Fruit fly (Drosophila melanogaster): ENCODE measurements around the gene CG5004.

CG5004 gene

DNA sequence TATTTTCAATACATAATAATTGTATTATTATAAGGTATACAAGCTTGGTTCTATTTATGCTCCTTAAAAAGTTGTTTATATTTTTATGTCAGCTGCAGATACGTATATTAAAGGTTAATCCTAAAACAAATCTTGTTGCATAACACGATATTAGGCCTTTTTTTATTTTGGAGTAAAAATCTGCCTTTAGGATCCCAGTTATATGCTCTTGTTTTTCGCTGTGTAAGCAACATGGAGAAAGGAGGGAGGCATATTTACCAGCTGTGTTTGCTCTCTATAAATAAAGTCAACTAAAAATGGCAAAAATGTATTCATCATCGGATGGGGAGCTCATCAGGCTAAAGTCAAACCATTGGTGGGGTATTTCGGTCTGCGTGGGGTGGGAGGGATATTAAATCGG lies 14.2 kb downstream of the CG5004 start (continued):
- no peak for TF ChIP-seq CG17912 (GFP tag; optimal IDR thresholded peaks at IDR 0.05)
- no peak for TF ChIP-seq ap (GFP tag; IDR thresholded peaks at IDR 0.05)
- TF ChIP-seq oc (tag; optimal IDR thresholded peaks at IDR 0.05), result no peak
- no peak for TF ChIP-seq CG10959 (GFP tag; IDR thresholded peaks at IDR 0.05)
- no peak for TF ChIP-seq Adf1 (GFP tag; IDR thresholded peaks at IDR 0.05)
- TF ChIP-seq NC2β (GFP tag; optimal IDR thresholded peaks at IDR 0.05), result no peak
- peak; percentile 14 for TF ChIP-seq trem (tag; optimal IDR thresholded peaks at IDR 0.05)
- TF ChIP-seq prd (optimal IDR thresholded peaks at IDR 0.05), result no peak
- TF ChIP-seq prd (GFP tag; IDR thresholded peaks at IDR 0.05), result no peak
- no peak for TF ChIP-seq Hr78 (GFP tag; optimal IDR thresholded peaks at IDR 0.05)
- peak; percentile 39 for TF ChIP-seq CG18262 (tag; optimal IDR thresholded peaks at IDR 0.05)
- no peak for TF ChIP-seq jigr1 (GFP tag; IDR thresholded peaks at IDR 0.05)
- no peak for TF ChIP-seq Side (GFP tag; optimal IDR thresholded peaks at IDR 0.05)
- TF ChIP-seq ro (GFP tag; IDR thresholded peaks at IDR 0.05), result no peak
- TF ChIP-seq odd (GFP tag; optimal IDR thresholded peaks at IDR 0.05), result no peak
- TF ChIP-seq Nf-YC (tag; optimal IDR thresholded peaks at IDR 0.05), result no peak
- TF ChIP-seq D (optimal IDR thresholded peaks at IDR 0.05), result no peak
- no peak for TF ChIP-seq D (GFP tag; optimal IDR thresholded peaks at IDR 0.05)
- TF ChIP-seq gce (GFP tag; IDR thresholded peaks at IDR 0.05), result no peak
- no peak for TF ChIP-seq Optix (GFP tag; IDR thresholded peaks at IDR 0.05)
- TF ChIP-seq CG6813 (GFP tag; optimal IDR thresholded peaks at IDR 0.05), result no peak
- TF ChIP-seq CG7372 (GFP tag; IDR thresholded peaks at IDR 0.05), result no peak
- TF ChIP-seq Jarid2 (GFP tag; optimal IDR thresholded peaks at IDR 0.05), result no peak
- no peak for TF ChIP-seq fd64A (GFP tag; optimal IDR thresholded peaks at IDR 0.05)
- TF ChIP-seq nerfin-1 (tag; optimal IDR thresholded peaks at IDR 0.05), result no peak
- TF ChIP-seq al (GFP tag; IDR thresholded peaks at IDR 0.05), result no peak
- TF ChIP-seq CG16779 (GFP tag; IDR thresholded peaks at IDR 0.05), result no peak
- TF ChIP-seq Kr (GFP tag; optimal IDR thresholded peaks at IDR 0.05), result no peak
- TF ChIP-seq CG2678 (tag; optimal IDR thresholded peaks at IDR 0.05), result peak; percentile 47
- peak; percentile 16 for TF ChIP-seq CG1233 (GFP tag; optimal IDR thresholded peaks at IDR 0.05)
- no peak for TF ChIP-seq HLH54F (GFP tag; optimal IDR thresholded peaks at IDR 0.05)
- peak; percentile 36; the same call in 1 of the 2 replicates for TF ChIP-seq CG31441 (GFP tag; IDR thresholded peaks at IDR 0.05)
- TF ChIP-seq CG12769 (tag; optimal IDR thresholded peaks at IDR 0.05), result no peak
- TF ChIP-seq Nf-YB (GFP tag; optimal IDR thresholded peaks at IDR 0.05), result peak; percentile 8
- no peak for TF ChIP-seq pnt (GFP tag; optimal IDR thresholded peaks at IDR 0.05)
- TF ChIP-seq CG4617 (GFP tag; optimal IDR thresholded peaks at IDR 0.05; ENCODE audit: borderline replicate concordance), result no peak
- no peak for TF ChIP-seq CG13296 (GFP tag; optimal IDR thresholded peaks at IDR 0.05)
- TF ChIP-seq bigmax (GFP tag; optimal IDR thresholded peaks at IDR 0.05), result no peak
- no peak for TF ChIP-seq hb (GFP tag; IDR thresholded peaks at IDR 0.05; ENCODE audit: partially characterized antibody)
- TF ChIP-seq maf-S (GFP tag; optimal IDR thresholded peaks at IDR 0.05), result no peak
- no peak for TF ChIP-seq Dref (GFP tag; IDR thresholded peaks at IDR 0.05)
- no peak for TF ChIP-seq ems (GFP tag; optimal IDR thresholded peaks at IDR 0.05)
- TF ChIP-seq Taf1 (GFP tag; IDR thresholded peaks at IDR 0.05), result no peak
- no peak for TF ChIP-seq Camta (GFP tag; optimal IDR thresholded peaks at IDR 0.05)
- no peak for TF ChIP-seq CG6683 (GFP tag; optimal IDR thresholded peaks at IDR 0.05)
- TF ChIP-seq ind (GFP tag; optimal IDR thresholded peaks at IDR 0.05), result no peak
- no peak for TF ChIP-seq gro (GFP tag; optimal IDR thresholded peaks at IDR 0.05)
- no peak for TF ChIP-seq dati (GFP tag; IDR thresholded peaks at IDR 0.05)
- no peak for TF ChIP-seq CG6791 (GFP tag; IDR thresholded peaks at IDR 0.05; ENCODE audit: partially characterized antibody)
- TF ChIP-seq CG10147 (GFP tag; optimal IDR thresholded peaks at IDR 0.05), result peak; percentile 18
- TF ChIP-seq tll (GFP tag; optimal IDR thresholded peaks at IDR 0.05), result no peak
- TF ChIP-seq CG2202 (tag; optimal IDR thresholded peaks at IDR 0.05), result no peak

Data from whole organism, embryonic.